Fruit fly (Drosophila melanogaster) whole organism, embryonic: ENCODE data around the gene Ugt35A1.
A peak's percentile ranks its signal among the peaks of the same experiment; 100 is the strongest.

Experiments
- Abd-B ChIP-seq: fragments of 200-800 bp; sonication (Bioruptor generic); optimal IDR thresholded peaks from 2 replicates; lab custom pipeline; 2018; ENCODE audit warnings: missing biosample characterization, mild to moderate bottlenecking, missing genetic modification characterization, moderate library complexity
- Atf6 ChIP-seq: fragments of 200-800 bp; sonication (Bioruptor generic); IDR thresholded peaks from 2 replicates; pipeline ENCODE4 v1.3.6; 2022; ENCODE audit warnings: missing biosample characterization, missing genetic modification characterization
- BEAF-32 ChIP-seq: fragments of 200-800 bp; sonication (Bioruptor generic); optimal IDR thresholded peaks from 3 replicates; lab custom pipeline; 2017; ENCODE audit warnings: missing biosample characterization, missing genetic modification characterization, mild to moderate bottlenecking, moderate library complexity, missing genetic modification reagents
- Bgb ChIP-seq: fragments of 200-800 bp; sonication (Bioruptor generic); IDR thresholded peaks from 2 replicates; pipeline ENCODE4 v1.3.6; 2022; ENCODE audit warnings: missing biosample characterization, missing genetic modification characterization; ENCODE audit not compliant: partially characterized antibody
- CG10267 ChIP-seq: fragments of 200-800 bp; sonication (Bioruptor generic); optimal IDR thresholded peaks from 2 replicates; lab custom pipeline; 2018; ENCODE audit warnings: missing biosample characterization, mild to moderate bottlenecking, missing genetic modification characterization, moderate library complexity
- CG10274 ChIP-seq: fragments of 200-800 bp; sonication (Bioruptor generic); optimal IDR thresholded peaks from 3 replicates; lab custom pipeline; 2017; ENCODE audit warnings: missing biosample characterization, mild to moderate bottlenecking, missing genetic modification characterization
- CG11695 ChIP-seq: fragments of 200-800 bp; sonication (Bioruptor generic); IDR thresholded peaks from 3 replicates; pipeline ENCODE4 v1.3.6; 2022; ENCODE audit warnings: missing biosample characterization, missing genetic modification characterization
- CG14014 ChIP-seq: fragments of 200-800 bp; sonication (Bioruptor generic); IDR thresholded peaks from 2 replicates; pipeline ENCODE4 v1.3.6; 2022; ENCODE audit warnings: missing biosample characterization, missing genetic modification characterization
- CG1647 ChIP-seq: fragments of 200-800 bp; sonication (Bioruptor generic); optimal IDR thresholded peaks from 3 replicates; lab custom pipeline; 2016; ENCODE audit warnings: missing biosample characterization, missing genetic modification characterization
- CG16815 ChIP-seq: fragments of 200-800 bp; sonication (Bioruptor generic); optimal IDR thresholded peaks from 3 replicates; lab custom pipeline; 2017; ENCODE audit warnings: missing biosample characterization, mild to moderate bottlenecking, missing genetic modification characterization
- CG2678 ChIP-seq: fragments of 200-800 bp; sonication (Bioruptor generic); optimal IDR thresholded peaks from 3 replicates; lab custom pipeline; 2019; ENCODE audit warnings: missing biosample characterization, mild to moderate bottlenecking, missing genetic modification characterization, moderate library complexity
- CG2875 ChIP-seq: fragments of 200-800 bp; sonication (Bioruptor generic); optimal IDR thresholded peaks from 2 replicates; lab custom pipeline; 2017; ENCODE audit warnings: missing biosample characterization, mild to moderate bottlenecking, missing genetic modification characterization, missing genetic modification reagents
- CG30403 ChIP-seq: fragments of 200-800 bp; sonication (Bioruptor generic); optimal IDR thresholded peaks from 3 replicates; lab custom pipeline; 2016; ENCODE audit warnings: missing biosample characterization, missing genetic modification characterization
- CG3065 ChIP-seq: fragments of 200-800 bp; sonication (Bioruptor generic); optimal IDR thresholded peaks from 2 replicates; lab custom pipeline; 2016; ENCODE audit warnings: missing biosample characterization, missing genetic modification characterization
- CG32772 ChIP-seq: fragments of 200-800 bp; sonication (Bioruptor generic); IDR thresholded peaks from 2 replicates; pipeline ENCODE4 v1.3.6; 2022; ENCODE audit warnings: missing biosample characterization, missing genetic modification characterization
- CG42726 ChIP-seq: fragments of 200-800 bp; sonication (Bioruptor generic); IDR thresholded peaks from 2 replicates; pipeline ENCODE4 v1.3.6; 2022; ENCODE audit warnings: missing biosample characterization, missing genetic modification characterization; ENCODE audit not compliant: partially characterized antibody
- CG8388 ChIP-seq: fragments of 200-800 bp; sonication (Bioruptor generic); optimal IDR thresholded peaks from 2 replicates; lab custom pipeline; 2019; ENCODE audit warnings: missing biosample characterization, mild to moderate bottlenecking, missing genetic modification characterization, moderate library complexity
- D19A ChIP-seq: fragments of 200-800 bp; optimal IDR thresholded peaks from 3 replicates; lab custom pipeline; 2019; ENCODE audit warnings: missing biosample characterization, mild to moderate bottlenecking, missing genetic modification characterization, moderate library complexity
- Dfd ChIP-seq, 2 experiments: fragments of >200 bp; optimal IDR thresholded peaks; 2 replicates each; lab custom pipeline; 2017; ENCODE audit warnings: missing biosample characterization in 2 of 2, missing genetic modification characterization in 2 of 2
- Fer2 ChIP-seq: fragments of 200-800 bp; sonication (Bioruptor generic); optimal IDR thresholded peaks from 2 replicates; lab custom pipeline; 2018; ENCODE audit warnings: missing biosample characterization, mild to moderate bottlenecking, missing genetic modification characterization, moderate library complexity
- Med ChIP-seq: fragments of 200-800 bp; sonication (Bioruptor generic); peaks from one replicate; lab custom pipeline; 2016; ENCODE audit warnings: missing biosample characterization, missing genetic modification characterization, mild to moderate bottlenecking, inconsistent platforms, moderate library complexity
- Myb ChIP-seq: fragments of 200-800 bp; sonication (Bioruptor generic); optimal IDR thresholded peaks from 2 replicates; lab custom pipeline; 2016; ENCODE audit warnings: missing biosample characterization, missing genetic modification characterization
- Optix ChIP-seq: fragments of 200-800 bp; sonication (Bioruptor generic); IDR thresholded peaks from 3 replicates; pipeline ENCODE4 v1.3.6; 2022; ENCODE audit warnings: missing biosample characterization, missing genetic modification characterization
- Ravus ChIP-seq: fragments of 200-800 bp; sonication (Bioruptor generic); IDR thresholded peaks from 2 replicates; pipeline ENCODE4 v1.3.6; 2022; ENCODE audit warnings: missing biosample characterization, missing genetic modification characterization
- Scr ChIP-seq: fragments of 200-800 bp; sonication (Bioruptor generic); IDR thresholded peaks from 2 replicates; pipeline ENCODE4 v1.3.6; 2022; ENCODE audit warnings: missing biosample characterization, missing genetic modification characterization; ENCODE audit not compliant: partially characterized antibody
- Sox102F ChIP-seq: fragments of 200-800 bp; sonication (Bioruptor generic); optimal IDR thresholded peaks from 2 replicates; lab custom pipeline; 2018; ENCODE audit warnings: missing biosample characterization, mild to moderate bottlenecking, missing genetic modification characterization, moderate library complexity
- Sry-β ChIP-seq: fragments of 200-800 bp; sonication (Bioruptor generic); optimal IDR thresholded peaks from 2 replicates; lab custom pipeline; 2018; ENCODE audit warnings: missing biosample characterization, mild to moderate bottlenecking, missing genetic modification characterization, moderate library complexity
- Ssrp ChIP-seq: fragments of 200-800 bp; sonication (Bioruptor generic); optimal IDR thresholded peaks from 2 replicates; lab custom pipeline; 2018; ENCODE audit warnings: missing biosample characterization, mild to moderate bottlenecking, missing genetic modification characterization, moderate library complexity
- Vsx1 ChIP-seq: fragments of 200-800 bp; sonication (Bioruptor generic); optimal IDR thresholded peaks from 2 replicates; lab custom pipeline; 2017; ENCODE audit warnings: missing biosample characterization, mild to moderate bottlenecking, missing genetic modification characterization, missing genetic modification reagents
- ap ChIP-seq: fragments of 200-800 bp; sonication (Bioruptor generic); IDR thresholded peaks from 2 replicates; pipeline ENCODE4 v1.3.6; 2022; ENCODE audit warnings: missing biosample characterization, missing genetic modification characterization
- ara ChIP-seq: fragments of 200-800 bp; sonication (Bioruptor generic); IDR thresholded peaks from 2 replicates; pipeline ENCODE4 v1.3.6; 2022; ENCODE audit warnings: missing biosample characterization, missing genetic modification characterization
- bbx ChIP-seq: fragments of 200-800 bp; sonication (Bioruptor generic); IDR thresholded peaks from 2 replicates; pipeline ENCODE4 v1.3.6; 2022; ENCODE audit warnings: missing biosample characterization, missing genetic modification characterization; ENCODE audit not compliant: partially characterized antibody
- br ChIP-seq: fragments of >200 bp; optimal IDR thresholded peaks from 2 replicates; lab custom pipeline; 2017
- cad ChIP-seq: fragments of >200 bp; optimal IDR thresholded peaks from 2 replicates; lab custom pipeline; 2017; ENCODE audit warnings: missing biosample characterization, missing genetic modification characterization
- cas ChIP-seq: fragments of 200-800 bp; sonication (Bioruptor generic); IDR thresholded peaks from 2 replicates; pipeline ENCODE4 v1.3.6; 2022; ENCODE audit warnings: missing biosample characterization, missing genetic modification characterization
- cg ChIP-seq: fragments of 200-800 bp; sonication (Bioruptor generic); optimal IDR thresholded peaks from 3 replicates; lab custom pipeline; 2019; ENCODE audit warnings: missing biosample characterization, mild to moderate bottlenecking, missing genetic modification characterization, moderate library complexity
- da ChIP-seq: fragments of 200-800 bp; sonication (Bioruptor generic); optimal IDR thresholded peaks from 2 replicates; lab custom pipeline; 2016; ENCODE audit warnings: missing biosample characterization, missing genetic modification characterization
- ems ChIP-seq: fragments of 200-800 bp; sonication (Bioruptor generic); optimal IDR thresholded peaks from 3 replicates; lab custom pipeline; 2016; ENCODE audit warnings: missing biosample characterization, missing genetic modification characterization
- fd102C ChIP-seq: fragments of 200-800 bp; sonication (Bioruptor generic); optimal IDR thresholded peaks from 2 replicates; lab custom pipeline; 2018; ENCODE audit warnings: missing biosample characterization, mild to moderate bottlenecking, missing genetic modification characterization, moderate library complexity
- ham ChIP-seq: fragments of 200-800 bp; sonication (Bioruptor generic); IDR thresholded peaks from 2 replicates; pipeline ENCODE4 v1.3.6; 2022; ENCODE audit warnings: missing biosample characterization, missing genetic modification characterization
- ind ChIP-seq: fragments of 200-800 bp; sonication (Bioruptor generic); optimal IDR thresholded peaks from 3 replicates; lab custom pipeline; 2016; ENCODE audit warnings: missing biosample characterization, missing genetic modification characterization
- jing ChIP-seq: fragments of 200-800 bp; sonication (Bioruptor generic); optimal IDR thresholded peaks from 2 replicates; lab custom pipeline; 2018; ENCODE audit warnings: missing biosample characterization, mild to moderate bottlenecking, missing genetic modification characterization
- ken ChIP-seq: fragments of 200-800 bp; sonication (Bioruptor generic); IDR thresholded peaks from 3 replicates; pipeline ENCODE4 v1.3.6; 2022; ENCODE audit warnings: missing biosample characterization, missing genetic modification characterization
- mld ChIP-seq: fragments of 200-800 bp; sonication (Bioruptor generic); IDR thresholded peaks from 3 replicates; pipeline ENCODE4 v1.3.6; 2022; ENCODE audit warnings: missing biosample characterization, missing genetic modification characterization; ENCODE audit not compliant: partially characterized antibody
- oc ChIP-seq: fragments of 200-800 bp; sonication (Bioruptor generic); optimal IDR thresholded peaks from 2 replicates; lab custom pipeline; 2018; ENCODE audit warnings: missing biosample characterization, mild to moderate bottlenecking, missing genetic modification characterization, moderate library complexity
- pan ChIP-seq, 4 experiments: fragments of >200 bp in 3 of 4; fragments of 200-800 bp in 1 of 4; sonication (Bioruptor generic) in 1 of 4; optimal IDR thresholded peaks in 3 of 4; IDR thresholded peaks in 1 of 4; 2 replicates each; pipeline versions ENCODE4 v1.3.6 to Lab custom; 2017 to 2022; ENCODE audit warnings: missing biosample characterization in 2 of 4, missing genetic modification characterization in 2 of 4, mixed read lengths in 1 of 4
- ro ChIP-seq: fragments of 200-800 bp; sonication (Bioruptor generic); IDR thresholded peaks from 2 replicates; pipeline ENCODE4 v1.3.6; 2022; ENCODE audit warnings: missing biosample characterization, missing genetic modification characterization
- ssp ChIP-seq: fragments of 200-800 bp; sonication (Bioruptor generic); IDR thresholded peaks from 2 replicates; pipeline ENCODE4 v1.3.6; 2022; ENCODE audit warnings: missing biosample characterization, missing genetic modification characterization
- sug ChIP-seq: fragments of 200-800 bp; optimal IDR thresholded peaks from 2 replicates; lab custom pipeline; 2019; ENCODE audit warnings: missing biosample characterization, mild to moderate bottlenecking, missing genetic modification characterization, moderate library complexity
- trh ChIP-seq: fragments of 200-800 bp; sonication (Bioruptor generic); optimal IDR thresholded peaks from 2 replicates; lab custom pipeline; 2016; ENCODE audit warnings: missing biosample characterization, missing genetic modification characterization

Ugt35A1 gene

DNA sequence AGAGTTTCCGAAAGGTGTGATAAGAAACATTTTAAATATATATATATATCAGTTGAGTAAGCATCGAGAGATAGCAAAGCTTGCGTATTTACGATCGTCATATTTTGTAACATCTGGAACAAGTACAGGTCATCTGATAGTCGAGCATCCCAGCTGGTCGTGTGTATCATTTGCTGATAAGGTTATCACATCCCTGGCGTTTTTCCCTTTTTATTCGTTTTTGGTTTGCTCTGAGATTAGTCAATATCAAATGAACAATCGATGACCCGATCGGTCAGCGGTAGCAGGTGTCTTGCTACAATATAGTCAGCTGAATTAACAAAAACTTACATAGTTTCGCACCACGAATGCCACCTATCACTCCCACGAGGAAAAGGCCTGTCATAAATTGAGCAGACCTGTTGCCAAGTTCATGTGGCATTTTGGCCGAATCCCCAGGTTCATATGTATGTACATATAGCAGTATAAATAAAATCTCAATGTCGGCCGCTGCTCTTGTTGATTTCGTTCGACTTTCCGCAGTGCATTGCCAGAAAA is 28.5 kb upstream of the Ugt35A1 start (continued):
- TF ChIP-seq Myb (GFP tag; lab: Kevin White, UChicago) (no peak), CG14014 (no peak), cad (no peak), CG10274 (GFP tag; lab: Kevin White, UChicago) (peak; percentile 13), jing (no peak), ro (GFP tag; lab: Robert Waterston, UW) (no peak), ssp (GFP tag; lab: Robert Waterston, UW) (peak; percentile 37; the same call in 1 of the 2 replicates), Optix (GFP tag; lab: Robert Waterston, UW) (0 out of 3 replicates have a peak, but pooled peaks have one; percentile 5), CG2678 (tag; lab: Kevin White, UChicago) (peak; percentile 78), CG1647 (no peak), Atf6 (GFP tag; lab: Robert Waterston, UW) (peak; percentile 75; the same call in 1 of the 2 replicates), ems (peak; percentile 15), CG42726 (no peak), bbx (GFP tag; lab: Robert Waterston, UW) (no peak), Sox102F (GFP tag; lab: Kevin White, UChicago) (peak; percentile 71), ind (peak; percentile 61), ken (no peak), CG16815 (GFP tag; lab: Kevin White, UChicago) (peak; percentile 22), oc (peak; percentile 19), sug (tag; lab: Kevin White, UChicago) (peak; percentile 74), CG30403 (GFP tag; lab: Kevin White, UChicago) (peak; percentile 59), Dfd (GFP tag; optimal IDR thresholded peaks at IDR 0.05; lab: Kevin White, UChicago) (no peak), pan (optimal IDR thresholded peaks at IDR 0.05; lab: Kevin White, UChicago) (no peak), pan (GFP tag; optimal IDR thresholded peaks at IDR 0.05 in 1 of 2, IDR thresholded peaks at IDR 0.05 in 1 of 2) (peak in 1 of 2 experiments; percentile 69), Bgb (GFP tag; lab: Robert Waterston, UW) (no peak), trh (GFP tag; lab: Kevin White, UChicago) (no peak), ara (GFP tag; lab: Robert Waterston, UW) (no peak), Fer2 (tag; lab: Kevin White, UChicago) (no peak), CG11695 (peak; percentile 52; the same call in 1 of the 3 replicates), Vsx1 (GFP tag; lab: Kevin White, UChicago) (no peak), ham (GFP tag; lab: Robert Waterston, UW) (no peak), cg (GFP tag; lab: Kevin White, UChicago) (no peak), fd102C (no peak), CG2875 (GFP tag; lab: Kevin White, UChicago) (no peak), Sry-β (GFP tag; lab: Kevin White, UChicago) (no peak), Scr (GFP tag; lab: Robert Waterston, UW) (no peak), CG10267 (tag; lab: Kevin White, UChicago) (peak; percentile 15), br (lab: Kevin White, UChicago) (no peak), Abd-B (GFP tag; lab: Kevin White, UChicago) (peak; percentile 40), CG3065 (GFP tag; lab: Kevin White, UChicago) (no peak), D19A (peak; percentile 59), Ssrp (peak; percentile 27), da (no peak), CG8388 (GFP tag; lab: Kevin White, UChicago) (peak; percentile 17), CG32772 (GFP tag; lab: Robert Waterston, UW) (0 out of 2 replicates have a peak, but pooled peaks have one; percentile 32), Med (GFP tag; lab: Kevin White, UChicago) (peak; percentile 77), BEAF-32 (GFP tag; lab: Kevin White, UChicago) (no peak), cas (GFP tag; lab: Robert Waterston, UW) (no peak), Ravus (GFP tag; lab: Robert Waterston, UW) (no peak), ap (GFP tag; lab: Robert Waterston, UW) (no peak), mld (GFP tag; lab: Robert Waterston, UW) (no peak)
